Fruit fly (Drosophila melanogaster) whole organism, pupa: ENCODE results near the gene PolD1.

ENCODE experiments used
- CG10348 ChIP-seq: fragments of 200-800 bp; sonication (Bioruptor generic); IDR thresholded peaks from 2 replicates; pipeline ENCODE4 v1.3.6; 2022; ENCODE audit warnings: missing biosample characterization, missing genetic modification characterization
- CG12605 ChIP-seq: fragments of 200-800 bp; sonication (Bioruptor generic); IDR thresholded peaks from 2 replicates; pipeline ENCODE4 v1.3.6; 2022; ENCODE audit warnings: missing biosample characterization, missing genetic modification characterization
- CG13204 ChIP-seq: fragments of 200-800 bp; sonication (Bioruptor generic); optimal IDR thresholded peaks from 2 replicates; lab custom pipeline; 2018; ENCODE audit warnings: missing biosample characterization, mild to moderate bottlenecking, missing genetic modification characterization, moderate library complexity
- CG14655 ChIP-seq: fragments of 200-800 bp; sonication (Bioruptor generic); optimal IDR thresholded peaks from 3 replicates; lab custom pipeline; 2017; ENCODE audit warnings: mild to moderate bottlenecking, missing biosample characterization, missing genetic modification reagents, missing genetic modification characterization
- CG15710 ChIP-seq: fragments of 200-800 bp; sonication (Bioruptor generic); optimal IDR thresholded peaks from 2 replicates; lab custom pipeline; 2018; ENCODE audit warnings: missing biosample characterization, mild to moderate bottlenecking, missing genetic modification characterization, moderate library complexity
- CG17806 ChIP-seq: fragments of 200-800 bp; sonication (Bioruptor generic); optimal IDR thresholded peaks from 2 replicates; lab custom pipeline; 2018; ENCODE audit warnings: missing biosample characterization, mild to moderate bottlenecking, missing genetic modification characterization, moderate library complexity
- CG32121 ChIP-seq: fragments of 200-800 bp; sonication (Bioruptor generic); IDR thresholded peaks from 2 replicates; pipeline ENCODE4 v1.3.6; 2022; ENCODE audit warnings: missing biosample characterization, missing genetic modification characterization
- CG34367 ChIP-seq: fragments of 200-800 bp; sonication (Bioruptor generic); optimal IDR thresholded peaks from 2 replicates; lab custom pipeline; 2018; ENCODE audit warnings: missing biosample characterization, mild to moderate bottlenecking, missing genetic modification characterization
- CG4496 ChIP-seq: fragments of 200-800 bp; sonication (Bioruptor generic); IDR thresholded peaks from 3 replicates; pipeline ENCODE4 v1.3.6; 2022; ENCODE audit warnings: missing biosample characterization, missing genetic modification characterization
- CG8159 ChIP-seq: fragments of 200-800 bp; sonication (Bioruptor generic); optimal IDR thresholded peaks from 3 replicates; lab custom pipeline; 2018; ENCODE audit warnings: missing biosample characterization, mild to moderate bottlenecking, missing genetic modification characterization, moderate library complexity
- CG8301 ChIP-seq: fragments of 200-800 bp; sonication (Bioruptor generic); optimal IDR thresholded peaks from 2 replicates; lab custom pipeline; 2018; ENCODE audit warnings: missing biosample characterization, mild to moderate bottlenecking, missing genetic modification characterization
- CG9948 ChIP-seq: fragments of 200-800 bp; sonication (Bioruptor generic); optimal IDR thresholded peaks from 2 replicates; lab custom pipeline; 2018; ENCODE audit warnings: missing biosample characterization, mild to moderate bottlenecking, missing genetic modification characterization, moderate library complexity
- D1 ChIP-seq: fragments of 200-800 bp; sonication (Bioruptor generic); optimal IDR thresholded peaks from 2 replicates; lab custom pipeline; 2018; ENCODE audit warnings: missing biosample characterization, mild to moderate bottlenecking, missing genetic modification characterization, moderate library complexity
- EcR ChIP-seq: fragments of 200-800 bp; sonication (Bioruptor generic); optimal IDR thresholded peaks from 3 replicates; lab custom pipeline; 2019; ENCODE audit warnings: missing biosample characterization, missing genetic modification characterization, mild to moderate bottlenecking, moderate library complexity, missing genetic modification reagents
- Ets98B ChIP-seq: fragments of 200-800 bp; sonication (Bioruptor generic); IDR thresholded peaks from 2 replicates; pipeline ENCODE4 v1.3.6; 2022; ENCODE audit warnings: missing biosample characterization, missing genetic modification characterization
- Pif1A ChIP-seq: fragments of 200-800 bp; sonication (Bioruptor generic); optimal IDR thresholded peaks from 3 replicates; lab custom pipeline; 2016; ENCODE audit warnings: missing biosample characterization, missing genetic modification characterization
- Pif1B ChIP-seq: fragments of 200-800 bp; sonication (Bioruptor generic); optimal IDR thresholded peaks from 3 replicates; lab custom pipeline; 2016; ENCODE audit warnings: missing biosample characterization, missing genetic modification characterization
- Snoo ChIP-seq: fragments of 200-800 bp; sonication (Bioruptor generic); optimal IDR thresholded peaks from 3 replicates; lab custom pipeline; 2017; ENCODE audit warnings: missing biosample characterization, mild to moderate bottlenecking, missing genetic modification characterization, inconsistent platforms
- fd96Ca ChIP-seq: fragments of 200-800 bp; sonication (Bioruptor generic); IDR thresholded peaks from 3 replicates; pipeline ENCODE4 v1.3.6; 2022; ENCODE audit warnings: missing biosample characterization, missing genetic modification characterization
- gl ChIP-seq: fragments of 200-800 bp; sonication (Bioruptor generic); optimal IDR thresholded peaks from 2 replicates; lab custom pipeline; 2018; ENCODE audit warnings: missing biosample characterization, mild to moderate bottlenecking, missing genetic modification characterization
- rn ChIP-seq: fragments of 200-800 bp; sonication (Bioruptor generic); IDR thresholded peaks from 2 replicates; pipeline ENCODE4 v1.3.6; 2022; ENCODE audit warnings: missing biosample characterization, missing genetic modification characterization

PolD1 gene

dm6 chr3L:16001164-16001679 is 13.6 kb upstream of the PolD1 start:
- TF ChIP-seq CG34367 (tag; lab: Kevin White, UChicago) (no peak), CG8301 (tag; lab: Kevin White, UChicago) (peak; percentile 73), D1 (tag; lab: Kevin White, UChicago) (no peak), CG12605 (GFP tag; lab: Robert Waterston, UW) (peak; percentile 30; the same call in 1 of the 2 replicates), Ets98B (peak; percentile 77), rn (no peak), EcR (no peak), CG32121 (peak; percentile 88), Snoo (no peak), Pif1A (peak; percentile 62), CG4496 (GFP tag; lab: Robert Waterston, UW) (no peak; the same call in 2 of the 3 replicates), CG9948 (no peak), CG8159 (no peak), CG10348 (GFP tag; lab: Robert Waterston, UW) (peak; percentile 60; the same call in 1 of the 2 replicates), CG17806 (tag; lab: Kevin White, UChicago) (peak; percentile 10), CG13204 (GFP tag; lab: Kevin White, UChicago) (no peak), CG14655 (GFP tag; lab: Kevin White, UChicago) (peak; percentile 74), Pif1B (GFP tag; lab: Kevin White, UChicago) (no peak), CG15710 (peak; percentile 27), gl (tag; lab: Kevin White, UChicago) (no peak), fd96Ca (GFP tag; lab: Robert Waterston, UW) (no peak)

- TF ChIP-seq EcR: no peak
- peak; percentile 3 for TF ChIP-seq CG17806 (tag; lab: Kevin White, UChicago)
Observed at dm6 chr3L:15999358-16000005, 11.9 kb upstream of the PolD1 start.

dm6 chr3L:15998217-15998616 is 10.6 kb upstream of the PolD1 start:
- TF ChIP-seq CG17806 (tag; lab: Kevin White, UChicago) (no peak), Snoo (no peak), rn (no peak), fd96Ca (GFP tag; lab: Robert Waterston, UW) (no peak)

dm6 chr3L:15996019-15996418 is 8.4 kb upstream of the PolD1 start:
- TF ChIP-seq CG14655 (GFP tag; lab: Kevin White, UChicago): no peak
- TF ChIP-seq, all 21 proteins: peak for 0

- TF ChIP-seq gl (tag; lab: Kevin White, UChicago): peak; percentile 2
- TF ChIP-seq CG12605 (GFP tag; lab: Robert Waterston, UW): no peak
- no peak for TF ChIP-seq CG14655 (GFP tag; lab: Kevin White, UChicago)
- no peak for TF ChIP-seq rn
- no peak for TF ChIP-seq CG8159
- no peak for TF ChIP-seq CG17806 (tag; lab: Kevin White, UChicago)
- peak; percentile 28 for TF ChIP-seq Snoo
- peak; percentile 7; the same call in 1 of the 2 replicates for TF ChIP-seq Ets98B
- TF ChIP-seq CG9948: no peak
- no peak for TF ChIP-seq fd96Ca (GFP tag; lab: Robert Waterston, UW)
- no peak for TF ChIP-seq Pif1B (GFP tag; lab: Kevin White, UChicago)
- TF ChIP-seq CG13204 (GFP tag; lab: Kevin White, UChicago): no peak
Observed at dm6 chr3L:15988039-15988546, 478 bp upstream of the PolD1 start, which contains the start of gene Hip14. Gene Hip14, plus strand, starts transcription at chr3L:15988236.

- TF ChIP-seq CG15710: peak; percentile 99
- TF ChIP-seq CG4496 (GFP tag; lab: Robert Waterston, UW): peak; percentile 99
- peak; percentile 91 for TF ChIP-seq CG13204 (GFP tag; lab: Kevin White, UChicago)
- peak; percentile 98 for TF ChIP-seq CG12605 (GFP tag; lab: Robert Waterston, UW)
- TF ChIP-seq Pif1B (GFP tag; lab: Kevin White, UChicago): peak; percentile 96
- peak; percentile 98 for TF ChIP-seq CG8159
- TF ChIP-seq CG8301 (tag; lab: Kevin White, UChicago): peak; percentile 96
- peak; percentile 96 for TF ChIP-seq CG10348 (GFP tag; lab: Robert Waterston, UW)
- peak; percentile 92 for TF ChIP-seq gl (tag; lab: Kevin White, UChicago)
- TF ChIP-seq EcR: peak; percentile 65
- TF ChIP-seq CG32121: peak; percentile 99
- no peak for TF ChIP-seq Pif1A
- TF ChIP-seq rn: peak; percentile 99
- peak; percentile 99 for TF ChIP-seq CG17806 (tag; lab: Kevin White, UChicago)
- peak; percentile 99 for TF ChIP-seq fd96Ca (GFP tag; lab: Robert Waterston, UW)
- TF ChIP-seq Snoo: peak; percentile 99
- TF ChIP-seq CG34367 (tag; lab: Kevin White, UChicago): peak; percentile 96
- TF ChIP-seq CG9948: peak; percentile 98
- no peak for TF ChIP-seq D1 (tag; lab: Kevin White, UChicago)
- peak; percentile 99 for TF ChIP-seq Ets98B
- peak; percentile 99 for TF ChIP-seq CG14655 (GFP tag; lab: Kevin White, UChicago)
Observed at dm6 chr3L:15982783-15983432, 4.7 kb downstream of the PolD1 start, which contains the start of the genes brm and Arl1. Gene brm, minus strand, starts transcription at chr3L:15982869. Gene Arl1, plus strand, starts transcription at chr3L:15983135.
